Fruit fly (Drosophila melanogaster) whole organism, prepupa: ENCODE results near the gene CG13896.

Experiments
- Blimp-1 ChIP-seq: fragments of 200-800 bp; sonication (Bioruptor generic); optimal IDR thresholded peaks from 3 replicates; lab custom pipeline; 2017; ENCODE audit warnings: missing biosample characterization, missing genetic modification characterization, mild to moderate bottlenecking, moderate library complexity, missing genetic modification reagents
- Eip75B ChIP-seq: fragments of 200-800 bp; sonication (Bioruptor generic); optimal IDR thresholded peaks from 3 replicates; lab custom pipeline; 2016; ENCODE audit warnings: missing biosample characterization, missing genetic modification characterization
- Met ChIP-seq: fragments of 200-800 bp; sonication (Bioruptor generic); optimal IDR thresholded peaks from 3 replicates; lab custom pipeline; 2016; ENCODE audit warnings: missing biosample characterization, missing genetic modification characterization
- Sox14 ChIP-seq: fragments of 200-800 bp; sonication (Bioruptor generic); optimal IDR thresholded peaks from 3 replicates; lab custom pipeline; 2016; ENCODE audit warnings: missing biosample characterization, missing genetic modification characterization
- cyc ChIP-seq: fragments of 200-800 bp; sonication (Bioruptor generic); optimal IDR thresholded peaks from 3 replicates; lab custom pipeline; 2016; ENCODE audit warnings: missing biosample characterization, missing genetic modification characterization
- fkh ChIP-seq: fragments of 200-800 bp; sonication (Bioruptor generic); optimal IDR thresholded peaks from 3 replicates; lab custom pipeline; 2017; ENCODE audit warnings: missing biosample characterization, mild to moderate bottlenecking, missing genetic modification characterization, moderate library complexity
- topi ChIP-seq: fragments of 200-800 bp; sonication (Bioruptor generic); optimal IDR thresholded peaks from 3 replicates; lab custom pipeline; 2016; ENCODE audit warnings: missing biosample characterization, missing genetic modification characterization

dm6 chr3L:742389-742951, 30.8 kb upstream of the CG13896 start:
- TF ChIP-seq cyc (GFP tag; lab: Kevin White, UChicago) (no peak), Met (no peak), fkh (GFP tag; lab: Kevin White, UChicago) (no peak), Sox14 (GFP tag; lab: Kevin White, UChicago) (no peak), Eip75B (GFP tag; lab: Kevin White, UChicago) (no peak), topi (GFP tag; lab: Kevin White, UChicago) (no peak), Blimp-1 (GFP tag; lab: Kevin White, UChicago) (no peak)
